Worm (Caenorhabditis elegans) whole organism, early embryonic: ENCODE measurements around the gene T25D1.2.

Experiments used
- ama-1 ChIP-seq: fragments of 150-350 bp; optimal IDR thresholded peaks from 2 replicates; lab custom pipeline; 2014
- flt-1 ChIP-seq: fragments of 200-800 bp; sonication (Bioruptor generic); IDR thresholded peaks from 2 replicates; pipeline ENCODE4 v1.3.6; 2022; ENCODE audit warnings: missing genetic modification characterization, missing compliant biosample characterization
- scrt-1 ChIP-seq: fragments of 200-800 bp; sonication (Bioruptor generic); IDR thresholded peaks from 2 replicates; pipeline ENCODE4 v1.3.6; 2022; ENCODE audit warnings: missing genetic modification characterization, missing compliant biosample characterization

ce11 chrX:16494630-16495029, 20.7 kb upstream of the T25D1.2 start, which contains the start of gene K05G3.2:
- TF ChIP-seq ama-1 (lab: Kevin White, UChicago) (no peak), scrt-1 (GFP tag; lab: Robert Waterston, UW) (no peak), flt-1 (GFP tag; lab: Robert Waterston, UW) (no peak)
